Fruit fly (Drosophila melanogaster) whole organism, wandering third instar larva: ENCODE results near the gene Arfrp1.

Experiments used
- Abd-B ChIP-seq: fragments of >200 bp; optimal IDR thresholded peaks from 2 replicates; lab custom pipeline; 2017; ENCODE audit warnings: missing biosample characterization, missing genetic modification characterization
- CG32264 ChIP-seq: fragments of 200-800 bp; sonication (Bioruptor generic); optimal IDR thresholded peaks from 2 replicates; lab custom pipeline; 2016; ENCODE audit warnings: missing biosample characterization, missing genetic modification characterization
- CG9705 ChIP-seq: fragments of 200-800 bp; sonication (Bioruptor generic); optimal IDR thresholded peaks from 2 replicates; lab custom pipeline; 2018; ENCODE audit warnings: missing biosample characterization, mild to moderate bottlenecking, missing genetic modification characterization
- CrebA ChIP-seq: fragments of 200-800 bp; sonication (Bioruptor generic); optimal IDR thresholded peaks from 2 replicates; lab custom pipeline; 2016; ENCODE audit warnings: missing biosample characterization, mild to moderate bottlenecking, missing genetic modification characterization, borderline replicate concordance
- Dfd ChIP-seq: fragments of >200 bp; optimal IDR thresholded peaks from 2 replicates; lab custom pipeline; 2017; ENCODE audit warnings: missing biosample characterization, missing genetic modification characterization
- Dif ChIP-seq: fragments of 200-275, 200-300 bp; sonication (Bioruptor generic); optimal IDR thresholded peaks from 2 replicates; lab custom pipeline; 2018; ENCODE audit warnings: missing biosample characterization, missing genetic modification characterization; ENCODE audit not compliant: partially characterized antibody
- GATAd ChIP-seq: sonication (Bioruptor generic); optimal IDR thresholded peaks from 2 replicates; lab custom pipeline; 2016; ENCODE audit warnings: missing biosample characterization, missing genetic modification characterization
- HLH106 ChIP-seq: fragments of 200-800 bp; optimal IDR thresholded peaks from 3 replicates; lab custom pipeline; 2019; ENCODE audit warnings: missing biosample characterization, mild to moderate bottlenecking, missing genetic modification characterization, moderate library complexity
- Hnf4 ChIP-seq: fragments of 200-800 bp; sonication (Bioruptor generic); optimal IDR thresholded peaks from 2 replicates; lab custom pipeline; 2016; ENCODE audit warnings: missing biosample characterization, mild to moderate bottlenecking, missing genetic modification characterization
- Hr78 ChIP-seq: fragments of >200 bp; optimal IDR thresholded peaks from 2 replicates; lab custom pipeline; 2017; ENCODE audit warnings: missing biosample characterization, missing genetic modification characterization
- Hr83 ChIP-seq: fragments of 200-300 bp; sonication (Bioruptor generic); optimal IDR thresholded peaks from 2 replicates; lab custom pipeline; 2016; ENCODE audit warnings: missing biosample characterization, mild to moderate bottlenecking, missing genetic modification characterization, moderate library complexity; ENCODE audit not compliant: poor library complexity, severe bottlenecking
- Jra ChIP-seq: sonication (Bioruptor generic); optimal IDR thresholded peaks from 2 replicates; lab custom pipeline; 2016; ENCODE audit warnings: missing biosample characterization, missing genetic modification characterization
- Mio ChIP-seq: sonication (Bioruptor generic); optimal IDR thresholded peaks from 2 replicates; lab custom pipeline; 2016; ENCODE audit warnings: missing biosample characterization, missing genetic modification characterization
- Myc ChIP-seq: fragments of >200 bp; optimal IDR thresholded peaks from 2 replicates; lab custom pipeline; 2017
- N ChIP-seq: fragments of >200 bp; optimal IDR thresholded peaks from 2 replicates; lab custom pipeline; 2018; ENCODE audit warnings: missing biosample characterization, missing external identifiers, missing genetic modification characterization
- OdsH ChIP-seq: fragments of 200-800 bp; sonication (Bioruptor generic); optimal IDR thresholded peaks from 2 replicates; lab custom pipeline; 2016; ENCODE audit warnings: missing biosample characterization, mild to moderate bottlenecking, missing genetic modification characterization
- Rel ChIP-seq, 2 experiments: fragments of 200-800 bp; sonication (Bioruptor generic) in 1 of 2; optimal IDR thresholded peaks; 2 replicates in 1 of 2; 3 replicates in 1 of 2; lab custom pipeline; 2016 to 2019; ENCODE audit warnings: mild to moderate bottlenecking in 2 of 2, missing biosample characterization in 2 of 2, missing genetic modification characterization in 2 of 2, moderate library complexity in 1 of 2
- Sp1 ChIP-seq: fragments of 200-800 bp; sonication (Bioruptor generic); optimal IDR thresholded peaks from 3 replicates; lab custom pipeline; 2019; ENCODE audit warnings: missing biosample characterization, mild to moderate bottlenecking, missing genetic modification characterization, moderate library complexity
- Vsx2 ChIP-seq: fragments of 200-300, 225-300 bp; sonication (Bioruptor generic); optimal IDR thresholded peaks from 2 replicates; lab custom pipeline; 2018; ENCODE audit warnings: missing biosample characterization, missing genetic modification characterization; ENCODE audit not compliant: partially characterized antibody
- br ChIP-seq: fragments of 200-800 bp; sonication (Bioruptor generic); optimal IDR thresholded peaks from 2 replicates; lab custom pipeline; 2016; ENCODE audit warnings: missing biosample characterization, missing genetic modification characterization
- brk ChIP-seq: fragments of 200-800 bp; sonication (Bioruptor generic); optimal IDR thresholded peaks from 2 replicates; lab custom pipeline; 2016; ENCODE audit warnings: missing biosample characterization, mild to moderate bottlenecking, missing genetic modification characterization
- dl ChIP-seq, 2 experiments: fragments of 175-275, 200-275 bp in 1 of 2; fragments of 200-275 bp in 1 of 2; sonication (Bioruptor generic); optimal IDR thresholded peaks; lab custom pipeline; 2018; ENCODE audit warnings: mild to moderate bottlenecking in 2 of 2, missing biosample characterization in 2 of 2, missing genetic modification characterization in 2 of 2, moderate library complexity in 2 of 2; ENCODE audit not compliant: partially characterized antibody in 2 of 2, insufficient read depth in 1 of 2
- dmrt93B ChIP-seq: fragments of 200-800 bp; sonication (Bioruptor generic); optimal IDR thresholded peaks from 2 replicates; lab custom pipeline; 2018; ENCODE audit warnings: missing biosample characterization, mild to moderate bottlenecking, missing genetic modification characterization
- dsf ChIP-seq: sonication (Bioruptor generic); optimal IDR thresholded peaks from 2 replicates; lab custom pipeline; 2016; ENCODE audit warnings: missing biosample characterization, missing genetic modification characterization, borderline replicate concordance
- ey ChIP-seq: fragments of 200-800 bp; sonication (Bioruptor generic); optimal IDR thresholded peaks from 2 replicates; lab custom pipeline; 2016; ENCODE audit warnings: missing biosample characterization, missing genetic modification characterization
- foxo ChIP-seq, 2 experiments: fragments of 200-800 bp; sonication (Bioruptor generic); optimal IDR thresholded peaks; 2 replicates in 1 of 2; 3 replicates in 1 of 2; lab custom pipeline; 2016 to 2017; ENCODE audit warnings: missing biosample characterization in 2 of 2, missing genetic modification characterization in 2 of 2
- fru ChIP-seq: fragments of 200-800 bp; sonication (Bioruptor generic); optimal IDR thresholded peaks from 3 replicates; lab custom pipeline; 2016; ENCODE audit warnings: missing biosample characterization, mild to moderate bottlenecking, missing genetic modification characterization
- h ChIP-seq: fragments of 200-800 bp; sonication (Bioruptor generic); optimal IDR thresholded peaks from 3 replicates; lab custom pipeline; 2016; ENCODE audit warnings: missing biosample characterization, mild to moderate bottlenecking, missing genetic modification characterization
- jim ChIP-seq: fragments of 175-275, 200-325 bp; sonication (Bioruptor generic); optimal IDR thresholded peaks from 2 replicates; lab custom pipeline; 2016; ENCODE audit warnings: missing biosample characterization, mild to moderate bottlenecking, missing genetic modification characterization
- lola ChIP-seq: fragments of >200 bp; optimal IDR thresholded peaks from 2 replicates; lab custom pipeline; 2017; ENCODE audit warnings: missing biosample characterization, missing genetic modification characterization
- pan ChIP-seq: fragments of >200 bp; optimal IDR thresholded peaks from 2 replicates; lab custom pipeline; 2017
- psq ChIP-seq: fragments of 200-800 bp; sonication (Bioruptor generic); optimal IDR thresholded peaks from 3 replicates; lab custom pipeline; 2017; ENCODE audit warnings: missing biosample characterization, mild to moderate bottlenecking, missing genetic modification characterization, moderate library complexity
- rgr ChIP-seq: fragments of 200-800 bp; sonication (Bioruptor generic); optimal IDR thresholded peaks from 3 replicates; lab custom pipeline; 2016; ENCODE audit warnings: missing biosample characterization, mild to moderate bottlenecking, missing genetic modification characterization
- sage ChIP-seq: fragments of 200-800 bp; sonication (Bioruptor generic); optimal IDR thresholded peaks from 2 replicates; lab custom pipeline; 2016; ENCODE audit warnings: missing biosample characterization, mild to moderate bottlenecking, missing genetic modification characterization
- sv ChIP-seq: fragments of 200-800 bp; sonication (Bioruptor generic); optimal IDR thresholded peaks from 3 replicates; lab custom pipeline; 2016; ENCODE audit warnings: missing biosample characterization, missing genetic modification characterization
- tai ChIP-seq: sonication (Bioruptor generic); optimal IDR thresholded peaks from 2 replicates; lab custom pipeline; 2016; ENCODE audit warnings: missing biosample characterization, missing genetic modification characterization
- usp ChIP-seq: fragments of >200 bp; optimal IDR thresholded peaks from 2 replicates; lab custom pipeline; 2017; ENCODE audit warnings: missing biosample characterization, missing genetic modification characterization
- woc ChIP-seq: sonication (Bioruptor generic); optimal IDR thresholded peaks from 2 replicates; lab custom pipeline; 2016; ENCODE audit warnings: missing biosample characterization, mild to moderate bottlenecking, missing genetic modification characterization

The Arfrp1 gene

dm6 chrX:9064029-9064428 lies 42.8 kb upstream of the Arfrp1 start:
- TF ChIP-seq Dfd (GFP tag; lab: Kevin White, UChicago) (no peak), HLH106 (tag; lab: Kevin White, UChicago) (no peak), Sp1 (no peak), br (GFP tag; lab: Kevin White, UChicago) (no peak), brk (GFP tag; lab: Kevin White, UChicago) (no peak), sage (no peak), GATAd (no peak), Jra (GFP tag; lab: Kevin White, UChicago) (no peak), tai (GFP tag; lab: Kevin White, UChicago) (no peak), sv (GFP tag; lab: Kevin White, UChicago) (no peak), pan (lab: Kevin White, UChicago) (no peak), usp (GFP tag; lab: Kevin White, UChicago) (no peak), Vsx2 (GFP tag; lab: Kevin White, UChicago) (no peak)
- TF ChIP-seq, all 38 proteins: peak for 0

- TF ChIP-seq brk (GFP tag; lab: Kevin White, UChicago) (peak; percentile 45), rgr (GFP tag; lab: Kevin White, UChicago) (peak; percentile 78), Myc (lab: Kevin White, UChicago) (no peak), pan (lab: Kevin White, UChicago) (no peak), CrebA (GFP tag; lab: Kevin White, UChicago) (no peak), Dif (no peak), h (GFP tag; lab: Kevin White, UChicago) (peak; percentile 85), woc (GFP tag; lab: Kevin White, UChicago) (peak; percentile 45), Vsx2 (GFP tag; lab: Kevin White, UChicago) (no peak), dsf (GFP tag; lab: Kevin White, UChicago) (no peak), dl (GFP tag; optimal IDR thresholded peaks at IDR 0.05; lab: Kevin White, UChicago; ENCODE audit: insufficient read depth in 1 of 2, partially characterized antibody in 2 of 2) (no peak), sage (peak; percentile 74), usp (GFP tag; lab: Kevin White, UChicago) (no peak), Dfd (GFP tag; lab: Kevin White, UChicago) (no peak), Abd-B (GFP tag; lab: Kevin White, UChicago) (no peak), fru (GFP tag; lab: Kevin White, UChicago) (peak; percentile 75), foxo (GFP tag; optimal IDR thresholded peaks at IDR 0.05; lab: Kevin White, UChicago) (peak in 1 of 2 experiments; percentile 87), Jra (GFP tag; lab: Kevin White, UChicago) (no peak), tai (GFP tag; lab: Kevin White, UChicago) (no peak), Rel (GFP tag; optimal IDR thresholded peaks at IDR 0.05; lab: Kevin White, UChicago) (peak; percentile 19), Rel (tag; optimal IDR thresholded peaks at IDR 0.05; lab: Kevin White, UChicago) (peak; percentile 34), sv (GFP tag; lab: Kevin White, UChicago) (no peak), GATAd (no peak), lola (no peak), ey (GFP tag; lab: Kevin White, UChicago) (peak; percentile 64), jim (no peak), HLH106 (tag; lab: Kevin White, UChicago) (peak; percentile 80), Mio (GFP tag; lab: Kevin White, UChicago) (no peak), N (GFP tag; lab: Kevin White, UChicago) (no peak), br (GFP tag; lab: Kevin White, UChicago) (peak; percentile 33), Hr83 (GFP tag; lab: Kevin White, UChicago) (no peak), psq (GFP tag; lab: Kevin White, UChicago) (peak; percentile 72), dmrt93B (peak; percentile 64), Hnf4 (peak; percentile 56), OdsH (GFP tag; lab: Kevin White, UChicago) (peak; percentile 75), CG32264 (GFP tag; lab: Kevin White, UChicago) (no peak), CG9705 (GFP tag; lab: Kevin White, UChicago) (peak; percentile 4), Sp1 (peak; percentile 82), Hr78 (GFP tag; lab: Kevin White, UChicago) (no peak)
These were observed 39.9 kb upstream of the Arfrp1 start for dm6 chrX:9066802-9067489.
